Fruit fly (Drosophila melanogaster) whole organism: ENCODE results near the gene Ugt305A1.

ENCODE experiments used
- Dll ChIP-seq: fragments of >200 bp; optimal IDR thresholded peaks from 2 replicates; lab custom pipeline; 2017
- EcR ChIP-seq, 2 experiments: fragments of >200 bp; optimal IDR thresholded peaks; 2 replicates each; lab custom pipeline; 2017; ENCODE audit warnings: missing biosample characterization in 2 of 2, missing genetic modification characterization in 2 of 2, missing genetic modification reagents in 2 of 2
- pan ChIP-seq: fragments of >200 bp; optimal IDR thresholded peaks from 2 replicates; lab custom pipeline; 2017
- psq ChIP-seq: fragments of >200 bp; optimal IDR thresholded peaks from 2 replicates; lab custom pipeline; 2017
- usp ChIP-seq: fragments of >200 bp; optimal IDR thresholded peaks from 2 replicates; lab custom pipeline; 2017; ENCODE audit warnings: missing biosample characterization, missing genetic modification characterization, mixed read lengths

dm6 chr3L:4025738-4026505 is 33.6 kb upstream of the Ugt305A1 start, which contains the start of gene CG11594:
- TF ChIP-seq Dll (no peak), usp (no peak), pan (lab: Kevin White, UChicago) (no peak), psq (lab: Kevin White, UChicago) (no peak), EcR (GFP tag; optimal IDR thresholded peaks at IDR 0.05; lab: Kevin White, UChicago) (no peak)
